Worm (Caenorhabditis elegans) whole organism, late embryonic: ENCODE measurements around the gene srh-214.

Source experiments
- K02D7.2 ChIP-seq: sonication (generic microtip); optimal IDR thresholded peaks from 2 replicates; lab custom pipeline; 2017; ENCODE audit warnings: mild to moderate bottlenecking, missing genetic modification characterization, missing compliant biosample characterization
- ama-1 ChIP-seq: fragments of 150-350 bp; optimal IDR thresholded peaks from 2 replicates; lab custom pipeline; 2014
- ceh-14 ChIP-seq: sonication (generic microtip); optimal IDR thresholded peaks from 2 replicates; lab custom pipeline; 2016; ENCODE audit warnings: missing genotype, missing genetic modification characterization, missing compliant biosample characterization
- ceh-45 ChIP-seq: fragments of 200-800 bp; sonication (Bioruptor generic); IDR thresholded peaks from 2 replicates; pipeline ENCODE4 v1.3.6; 2022; ENCODE audit warnings: missing genetic modification reagents, missing genetic modification characterization, missing compliant biosample characterization
- dmd-4 ChIP-seq: sonication (generic microtip); optimal IDR thresholded peaks from 2 replicates; lab custom pipeline; 2016; ENCODE audit warnings: borderline replicate concordance, missing genetic modification characterization, missing compliant biosample characterization
- fkh-10 ChIP-seq: fragments of 150-350 bp; optimal IDR thresholded peaks from 2 replicates; lab custom pipeline; 2014; ENCODE audit warnings: missing biosample characterization, missing genetic modification reagents, missing genetic modification characterization
- hlh-13 ChIP-seq: fragments of 200-800 bp; sonication (Bioruptor generic); optimal IDR thresholded peaks from 2 replicates; lab custom pipeline; 2018; ENCODE audit warnings: mild to moderate bottlenecking, missing genetic modification characterization, missing compliant biosample characterization
- nhr-11 ChIP-seq: fragments of 150-350 bp; optimal IDR thresholded peaks from 2 replicates; lab custom pipeline; 2014; ENCODE audit warnings: missing biosample characterization, missing genetic modification characterization
- nhr-232 ChIP-seq: sonication (generic microtip); optimal IDR thresholded peaks from 2 replicates; lab custom pipeline; 2016; ENCODE audit warnings: missing genetic modification characterization, missing compliant biosample characterization
- tbx-2 ChIP-seq: sonication (generic microtip); optimal IDR thresholded peaks from 2 replicates; lab custom pipeline; 2016; ENCODE audit warnings: missing genetic modification characterization, missing compliant biosample characterization

DNA sequence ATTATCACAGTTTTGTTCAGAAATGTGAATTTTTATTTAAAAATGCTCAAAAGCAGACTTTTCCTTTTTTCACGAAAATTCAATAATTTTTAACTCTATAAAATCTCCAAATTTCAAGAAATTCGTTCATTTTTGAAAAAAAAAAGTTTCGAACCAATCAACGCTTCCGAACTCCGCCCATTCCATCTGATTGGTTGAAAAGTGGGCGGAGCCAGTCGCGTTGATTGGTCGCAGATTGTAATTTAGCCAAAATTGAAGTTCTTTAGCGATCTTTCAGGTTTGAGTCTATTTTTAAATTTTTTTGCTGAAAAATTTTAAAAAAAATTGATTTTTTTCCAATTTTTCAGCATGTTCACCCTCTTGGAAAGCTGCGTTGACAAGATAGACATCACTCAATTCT, 17.2 kb downstream of the srh-214 start:
- TF ChIP-seq nhr-232 (tag; lab: Kevin White, UChicago) (no peak), fkh-10 (GFP tag; lab: Kevin White, UChicago) (no peak), ceh-45 (no peak), ama-1 (no peak), dmd-4 (tag; lab: Kevin White, UChicago) (no peak), nhr-11 (no peak), hlh-13 (GFP tag; lab: Kevin White, UChicago) (no peak), ceh-14 (no peak), tbx-2 (tag; lab: Kevin White, UChicago) (no peak), K02D7.2 (no peak)
